Worm (Caenorhabditis elegans) whole organism, L4/young adult: ENCODE data around the gene C40A11.6.

ENCODE experiments used
- W03F9.2 ChIP-seq: fragments of 150-350 bp; optimal IDR thresholded peaks from 2 replicates; lab custom pipeline; 2014; ENCODE audit warnings: missing biosample characterization, missing genetic modification characterization
- dao-5 ChIP-seq: sonication (generic microtip); optimal IDR thresholded peaks from 2 replicates; lab custom pipeline; 2016; ENCODE audit warnings: missing genotype, missing genetic modification characterization, moderate library complexity, missing compliant biosample characterization
- him-1 ChIP-seq: sonication (generic microtip); optimal IDR thresholded peaks from 2 replicates; lab custom pipeline; 2016; ENCODE audit warnings: missing genotype, missing genetic modification reagents, missing genetic modification characterization, missing compliant biosample characterization

- no peak for TF ChIP-seq him-1
- no peak for TF ChIP-seq dao-5
- TF ChIP-seq W03F9.2 (tag; lab: Kevin White, UChicago) = no peak
Measured at ce11 chrII:2168374-2168773, 22.9 kb upstream of the C40A11.6 start, which contains the start of gene fbxb-38.
